Worm (Caenorhabditis elegans) whole organism, mixed stage, embryonic: ENCODE data around the gene F13E9.16.

Experiments
- blmp-1 ChIP-seq: fragments of 150-350 bp; optimal IDR thresholded peaks from 2 replicates; lab custom pipeline; 2014; ENCODE audit warnings: missing biosample characterization, missing genetic modification characterization
- lin-13 ChIP-seq: fragments of 150-350 bp; optimal IDR thresholded peaks from 2 replicates; lab custom pipeline; 2014; ENCODE audit warnings: missing biosample characterization, missing genetic modification characterization
- mep-1 ChIP-seq: fragments of 150-350 bp; optimal IDR thresholded peaks from 2 replicates; lab custom pipeline; 2017; ENCODE audit warnings: missing biosample characterization, missing genetic modification reagents, missing genetic modification characterization, inconsistent platforms
- unc-39 ChIP-seq: fragments of 150-350 bp; optimal IDR thresholded peaks from 2 replicates; lab custom pipeline; 2014; ENCODE audit warnings: missing biosample characterization, missing genetic modification characterization

DNA sequence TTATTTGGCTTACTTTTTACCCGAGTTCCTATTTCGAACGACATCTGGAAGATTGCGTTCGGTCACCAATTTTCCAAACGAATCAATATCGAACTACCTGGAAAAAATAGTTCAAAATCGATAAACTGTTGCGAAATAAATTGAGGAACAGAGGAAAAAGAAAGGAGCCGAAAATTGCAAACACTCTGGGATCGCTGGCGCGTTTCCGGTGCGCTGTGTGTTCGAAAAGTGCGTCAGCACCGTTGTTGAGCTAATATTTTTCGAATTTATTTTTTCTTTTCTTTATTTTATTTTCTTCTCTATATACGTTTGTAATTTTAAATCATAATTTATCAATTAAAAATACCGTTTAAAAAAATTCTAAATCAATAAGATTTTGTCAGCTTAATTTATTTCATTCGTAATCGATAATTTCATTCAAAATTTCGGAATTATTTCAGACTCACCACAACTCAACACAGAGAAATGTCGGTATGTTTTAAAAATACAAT lies 45.9 kb upstream of the F13E9.16 start, which contains the start of the genes dnc-1 and lsm-7:
- no peak for TF ChIP-seq blmp-1 (tag; lab: Kevin White, UChicago)
- TF ChIP-seq lin-13: no peak
- TF ChIP-seq unc-39 (tag; lab: Kevin White, UChicago): no peak
- peak; percentile 54 for TF ChIP-seq mep-1 (tag; lab: Kevin White, UChicago)
